Fruit fly (Drosophila melanogaster) whole organism, embryonic: Measurements from ENCODE around the gene CG1309.

Experiments
- CG1602 ChIP-seq: fragments of 200-800 bp; sonication (Bioruptor generic); optimal IDR thresholded peaks from 3 replicates; lab custom pipeline; 2016; ENCODE audit warnings: missing biosample characterization, missing genetic modification characterization
- CG17328 ChIP-seq: fragments of 200-800 bp; sonication (Bioruptor generic); IDR thresholded peaks from 2 replicates; pipeline ENCODE4 v1.3.6; 2022; ENCODE audit warnings: missing biosample characterization, missing genetic modification characterization
- CG18619 ChIP-seq: fragments of 200-800 bp; sonication (Bioruptor generic); optimal IDR thresholded peaks from 3 replicates; lab custom pipeline; 2017; ENCODE audit warnings: missing biosample characterization, mild to moderate bottlenecking, missing genetic modification characterization
- CG2120 ChIP-seq: fragments of 200-800 bp; sonication (Bioruptor generic); optimal IDR thresholded peaks from 3 replicates; lab custom pipeline; 2016; ENCODE audit warnings: missing biosample characterization, missing genetic modification characterization
- CG2129 ChIP-seq: fragments of 200-800 bp; sonication (Bioruptor generic); IDR thresholded peaks from 2 replicates; pipeline ENCODE4 v1.3.6; 2022; ENCODE audit warnings: missing biosample characterization, missing genetic modification characterization; ENCODE audit not compliant: partially characterized antibody
- CG2202 ChIP-seq: fragments of 200-800 bp; sonication (Bioruptor generic); optimal IDR thresholded peaks from 2 replicates; lab custom pipeline; 2018; ENCODE audit warnings: missing biosample characterization, mild to moderate bottlenecking, missing genetic modification characterization
- CG32767 ChIP-seq: fragments of 200-800 bp; sonication (Bioruptor generic); IDR thresholded peaks from 2 replicates; pipeline ENCODE4 v1.3.6; 2022; ENCODE audit warnings: missing biosample characterization, missing genetic modification characterization
- CG34422 ChIP-seq: fragments of 200-800 bp; sonication (Bioruptor generic); IDR thresholded peaks from 3 replicates; pipeline ENCODE4 v1.3.6; 2022; ENCODE audit warnings: missing biosample characterization, missing genetic modification characterization
- CG4730 ChIP-seq: fragments of 200-800 bp; sonication (Bioruptor generic); IDR thresholded peaks from 2 replicates; pipeline ENCODE4 v1.3.6; 2022; ENCODE audit warnings: missing biosample characterization, missing genetic modification characterization
- CG6272 ChIP-seq: fragments of 200-800 bp; sonication (Bioruptor generic); IDR thresholded peaks from 2 replicates; pipeline ENCODE4 v1.3.6; 2022; ENCODE audit warnings: missing biosample characterization, missing genetic modification characterization
- CG6683 ChIP-seq: fragments of 200-800 bp; sonication (Bioruptor generic); optimal IDR thresholded peaks from 2 replicates; lab custom pipeline; 2017; ENCODE audit warnings: missing biosample characterization, mild to moderate bottlenecking, missing genetic modification characterization, missing genetic modification reagents
- CG8478 ChIP-seq: fragments of >200 bp; optimal IDR thresholded peaks from 2 replicates; lab custom pipeline; 2018
- CG8765 ChIP-seq: fragments of 200-800 bp; sonication (Bioruptor generic); IDR thresholded peaks from 2 replicates; pipeline ENCODE4 v1.3.6; 2022; ENCODE audit warnings: missing biosample characterization, missing genetic modification characterization
- CG9727 ChIP-seq: fragments of 200-800 bp; sonication (Bioruptor generic); optimal IDR thresholded peaks from 3 replicates; lab custom pipeline; 2017; ENCODE audit warnings: missing biosample characterization, mild to moderate bottlenecking, missing genetic modification characterization
- CG9817 ChIP-seq: fragments of 200-800 bp; sonication (Bioruptor generic); optimal IDR thresholded peaks from 2 replicates; lab custom pipeline; 2018; ENCODE audit warnings: missing biosample characterization, mild to moderate bottlenecking, missing genetic modification characterization, moderate library complexity
- Camta ChIP-seq: fragments of 200-800 bp; sonication (Bioruptor generic); optimal IDR thresholded peaks from 2 replicates; lab custom pipeline; 2016; ENCODE audit warnings: missing biosample characterization, missing genetic modification characterization
- CoRest ChIP-seq: fragments of 200-800 bp; sonication (Bioruptor generic); optimal IDR thresholded peaks from 3 replicates; lab custom pipeline; 2018; ENCODE audit warnings: missing biosample characterization, mild to moderate bottlenecking, missing genetic modification characterization, moderate library complexity
- D ChIP-seq, 2 experiments: fragments of 200-800 bp in 1 of 2; fragments of >200 bp in 1 of 2; sonication (Bioruptor generic) in 1 of 2; optimal IDR thresholded peaks; 2 replicates in 1 of 2; 3 replicates in 1 of 2; lab custom pipeline; 2017; ENCODE audit warnings: mild to moderate bottlenecking in 1 of 2, missing biosample characterization in 1 of 2, missing genetic modification characterization in 1 of 2, missing genetic modification reagents in 1 of 2
- Dip3 ChIP-seq: fragments of 200-800 bp; sonication (Bioruptor generic); optimal IDR thresholded peaks from 3 replicates; lab custom pipeline; 2016; ENCODE audit warnings: missing biosample characterization, missing genetic modification characterization
- E2f1 ChIP-seq: fragments of 200-800 bp; sonication (Bioruptor generic); IDR thresholded peaks from 2 replicates; pipeline ENCODE4 v1.3.6; 2022; ENCODE audit warnings: missing biosample characterization, missing genetic modification characterization
- Eip74EF ChIP-seq, 2 experiments: fragments of 200-800 bp in 1 of 2; fragments of >200 bp in 1 of 2; sonication (Bioruptor generic) in 1 of 2; optimal IDR thresholded peaks; 2 replicates each; lab custom pipeline; 2017 to 2019; ENCODE audit warnings: missing biosample characterization in 2 of 2, missing genetic modification characterization in 2 of 2, mild to moderate bottlenecking in 1 of 2, moderate library complexity in 1 of 2
- Hey ChIP-seq: fragments of 200-800 bp; sonication (Bioruptor generic); optimal IDR thresholded peaks from 3 replicates; lab custom pipeline; 2018; ENCODE audit warnings: missing biosample characterization, mild to moderate bottlenecking, missing genetic modification characterization
- Nf-YB ChIP-seq: fragments of 200-800 bp; sonication (Bioruptor generic); optimal IDR thresholded peaks from 3 replicates; lab custom pipeline; 2019; ENCODE audit warnings: missing biosample characterization, mild to moderate bottlenecking, missing genetic modification characterization, moderate library complexity
- Pdp1 ChIP-seq, 2 experiments: fragments of 200-800 bp; sonication (Bioruptor generic); optimal IDR thresholded peaks; 3 replicates each; lab custom pipeline; 2016; ENCODE audit warnings: missing biosample characterization in 2 of 2, missing genetic modification characterization in 2 of 2, mild to moderate bottlenecking in 1 of 2, moderate library complexity in 1 of 2
- Rfx ChIP-seq: fragments of 200-800 bp; sonication (Bioruptor generic); IDR thresholded peaks from 2 replicates; pipeline ENCODE4 v1.3.6; 2022; ENCODE audit warnings: missing biosample characterization, missing genetic modification characterization
- Scr ChIP-seq: fragments of 200-800 bp; sonication (Bioruptor generic); IDR thresholded peaks from 2 replicates; pipeline ENCODE4 v1.3.6; 2022; ENCODE audit warnings: missing biosample characterization, missing genetic modification characterization; ENCODE audit not compliant: partially characterized antibody
- Side ChIP-seq: fragments of 200-800 bp; sonication (Bioruptor generic); optimal IDR thresholded peaks from 2 replicates; lab custom pipeline; 2016; ENCODE audit warnings: missing biosample characterization, missing genetic modification characterization
- Sox102F ChIP-seq: fragments of 200-800 bp; sonication (Bioruptor generic); optimal IDR thresholded peaks from 2 replicates; lab custom pipeline; 2018; ENCODE audit warnings: missing biosample characterization, mild to moderate bottlenecking, missing genetic modification characterization, moderate library complexity
- TFAM ChIP-seq: fragments of 200-800 bp; sonication (Bioruptor generic); optimal IDR thresholded peaks from 2 replicates; lab custom pipeline; 2017; ENCODE audit warnings: missing biosample characterization, missing genetic modification characterization, inconsistent platforms
- az2 ChIP-seq: fragments of 200-800 bp; sonication (Bioruptor generic); optimal IDR thresholded peaks from 3 replicates; lab custom pipeline; 2016; ENCODE audit warnings: missing biosample characterization, missing genetic modification characterization
- bcd ChIP-seq: fragments of 200-800 bp; sonication (Bioruptor generic); optimal IDR thresholded peaks from 2 replicates; lab custom pipeline; 2017; ENCODE audit warnings: missing biosample characterization, mild to moderate bottlenecking, missing genetic modification characterization
- btn ChIP-seq: fragments of 200-800 bp; sonication (Bioruptor generic); optimal IDR thresholded peaks from 2 replicates; lab custom pipeline; 2016; ENCODE audit warnings: missing biosample characterization, missing genetic modification characterization
- cato ChIP-seq: fragments of 200-800 bp; sonication (Bioruptor generic); optimal IDR thresholded peaks from 2 replicates; lab custom pipeline; 2016; ENCODE audit warnings: missing biosample characterization, missing genetic modification characterization, borderline replicate concordance
- fd102C ChIP-seq: fragments of 200-800 bp; sonication (Bioruptor generic); optimal IDR thresholded peaks from 2 replicates; lab custom pipeline; 2018; ENCODE audit warnings: missing biosample characterization, mild to moderate bottlenecking, missing genetic modification characterization, moderate library complexity
- gfzf ChIP-seq: fragments of 200-800 bp; sonication (Bioruptor generic); optimal IDR thresholded peaks from 2 replicates; lab custom pipeline; 2016; ENCODE audit warnings: missing biosample characterization, mild to moderate bottlenecking, missing genetic modification characterization, moderate library complexity
- ham ChIP-seq: fragments of 200-800 bp; sonication (Bioruptor generic); IDR thresholded peaks from 2 replicates; pipeline ENCODE4 v1.3.6; 2022; ENCODE audit warnings: missing biosample characterization, missing genetic modification characterization
- jing ChIP-seq: fragments of 200-800 bp; sonication (Bioruptor generic); optimal IDR thresholded peaks from 2 replicates; lab custom pipeline; 2018; ENCODE audit warnings: missing biosample characterization, mild to moderate bottlenecking, missing genetic modification characterization
- jumu ChIP-seq: fragments of 200-800 bp; sonication (Bioruptor generic); optimal IDR thresholded peaks from 3 replicates; lab custom pipeline; 2016; ENCODE audit warnings: missing biosample characterization, missing genetic modification characterization
- lilli ChIP-seq: fragments of 200-800 bp; sonication (Bioruptor generic); optimal IDR thresholded peaks from 3 replicates; lab custom pipeline; 2016; ENCODE audit warnings: missing biosample characterization, missing genetic modification characterization
- maf-S ChIP-seq: fragments of 200-800 bp; sonication (Bioruptor generic); optimal IDR thresholded peaks from 2 replicates; lab custom pipeline; 2016; ENCODE audit warnings: missing biosample characterization, missing genetic modification characterization
- nau ChIP-seq: fragments of 200-800 bp; sonication (Bioruptor generic); optimal IDR thresholded peaks from 3 replicates; lab custom pipeline; 2017; ENCODE audit warnings: missing biosample characterization, mild to moderate bottlenecking, missing genetic modification characterization, missing genetic modification reagents
- pfk ChIP-seq: fragments of 200-800 bp; sonication (Bioruptor generic); optimal IDR thresholded peaks from 2 replicates; lab custom pipeline; 2018; ENCODE audit warnings: missing biosample characterization, mild to moderate bottlenecking, missing genetic modification characterization, moderate library complexity
- psq ChIP-seq: fragments of 200-800 bp; sonication (Bioruptor generic); optimal IDR thresholded peaks from 2 replicates; lab custom pipeline; 2017; ENCODE audit warnings: missing biosample characterization, missing genetic modification characterization
- pzg ChIP-seq: fragments of 200-800 bp; sonication (Bioruptor generic); optimal IDR thresholded peaks from 3 replicates; lab custom pipeline; 2018; ENCODE audit warnings: missing biosample characterization, mild to moderate bottlenecking, missing genetic modification characterization, moderate library complexity
- sc ChIP-seq, 3 experiments: fragments of >200 bp in 2 of 3; fragments of 200-800 bp in 1 of 3; sonication (Bioruptor generic) in 1 of 3; optimal IDR thresholded peaks; 2 replicates in 2 of 3; 3 replicates in 1 of 3; lab custom pipeline; 2017; ENCODE audit warnings: mild to moderate bottlenecking in 1 of 3, missing biosample characterization in 1 of 3, missing genetic modification characterization in 1 of 3, missing genetic modification reagents in 1 of 3
- slbo ChIP-seq: fragments of 200-800 bp; sonication (Bioruptor generic); IDR thresholded peaks from 2 replicates; pipeline ENCODE4 v1.3.6; 2022; ENCODE audit warnings: missing biosample characterization, missing genetic modification characterization
- sug ChIP-seq: fragments of 200-800 bp; optimal IDR thresholded peaks from 2 replicates; lab custom pipeline; 2019; ENCODE audit warnings: missing biosample characterization, mild to moderate bottlenecking, missing genetic modification characterization, moderate library complexity
- vvl ChIP-seq: fragments of 200-800 bp; sonication (Bioruptor generic); IDR thresholded peaks from 2 replicates; pipeline ENCODE4 v1.3.6; 2022; ENCODE audit warnings: missing biosample characterization, missing genetic modification characterization
- wor ChIP-seq: fragments of 200-800 bp; sonication (Bioruptor generic); IDR thresholded peaks from 2 replicates; pipeline ENCODE4 v1.3.6; 2022; ENCODE audit warnings: missing biosample characterization, missing genetic modification characterization

Gene CG1309

dm6 chr3L:4259102-4259558 lies at the start of gene CG1309, which contains the start of gene CG15011 (continued):
- no peak for TF ChIP-seq jing
- peak; percentile 23 for TF ChIP-seq gfzf (GFP tag; lab: Kevin White, UChicago)
- TF ChIP-seq D (optimal IDR thresholded peaks at IDR 0.05; lab: Kevin White, UChicago), result no peak
- peak; percentile 66 for TF ChIP-seq D (GFP tag; optimal IDR thresholded peaks at IDR 0.05; lab: Kevin White, UChicago)
- peak; percentile 80 for TF ChIP-seq Side (GFP tag; lab: Kevin White, UChicago)
- peak; percentile 82 for TF ChIP-seq CG34422 (GFP tag; lab: Robert Waterston, UW)
- peak; percentile 81 for TF ChIP-seq Sox102F (GFP tag; lab: Kevin White, UChicago)
- peak in 1 of 2 experiments; percentile 53 for TF ChIP-seq Eip74EF (GFP tag; optimal IDR thresholded peaks at IDR 0.05; lab: Kevin White, UChicago)
- TF ChIP-seq Nf-YB (GFP tag; lab: Kevin White, UChicago), result peak; percentile 66
- peak; percentile 89 for TF ChIP-seq CG9817
- TF ChIP-seq CG1602 (GFP tag; lab: Kevin White, UChicago), result peak; percentile 86
- peak; percentile 17 for TF ChIP-seq TFAM
- peak; percentile 57 for TF ChIP-seq psq (GFP tag; lab: Kevin White, UChicago)
- peak; percentile 90 for TF ChIP-seq slbo
- TF ChIP-seq Pdp1 (GFP tag; optimal IDR thresholded peaks at IDR 0.05; lab: Kevin White, UChicago), result peak; percentile 82 to 88
- TF ChIP-seq CG17328 (GFP tag; lab: Robert Waterston, UW), result peak; percentile 77
- TF ChIP-seq pfk, result no peak
- peak; percentile 59 for TF ChIP-seq btn (GFP tag; lab: Kevin White, UChicago)
- TF ChIP-seq pzg (GFP tag; lab: Kevin White, UChicago), result peak; percentile 65
- peak; percentile 80 for TF ChIP-seq bcd (GFP tag; lab: Kevin White, UChicago)
- TF ChIP-seq jumu (GFP tag; lab: Kevin White, UChicago), result peak; percentile 81
- no peak for TF ChIP-seq Hey
- peak; percentile 68 for TF ChIP-seq E2f1 (GFP tag; lab: Robert Waterston, UW)
- peak; percentile 74 for TF ChIP-seq CG18619
- TF ChIP-seq wor (GFP tag; lab: Robert Waterston, UW), result peak; percentile 63
- TF ChIP-seq CG2202 (tag; lab: Kevin White, UChicago), result peak; percentile 31
- no peak for TF ChIP-seq CG2129 (GFP tag; lab: Robert Waterston, UW)
- TF ChIP-seq Camta (GFP tag; lab: Kevin White, UChicago), result peak; percentile 84
- no peak for TF ChIP-seq sc (optimal IDR thresholded peaks at IDR 0.05; lab: Kevin White, UChicago)
- peak; percentile 70 for TF ChIP-seq sc (GFP tag; optimal IDR thresholded peaks at IDR 0.05; lab: Kevin White, UChicago)
- TF ChIP-seq maf-S, result peak; percentile 87
- peak; percentile 96 for TF ChIP-seq CG32767 (GFP tag; lab: Robert Waterston, UW)
- no peak for TF ChIP-seq CG8478 (lab: Kevin White, UChicago)
- peak; percentile 80 for TF ChIP-seq Dip3 (GFP tag; lab: Kevin White, UChicago)
- peak; percentile 92 for TF ChIP-seq CoRest
- peak; percentile 81 for TF ChIP-seq az2 (GFP tag; lab: Kevin White, UChicago)
- TF ChIP-seq CG6272 (GFP tag; lab: Robert Waterston, UW), result peak; percentile 79
- TF ChIP-seq Rfx (GFP tag; lab: Robert Waterston, UW), result peak; percentile 82; the same call in 1 of the 2 replicates
- TF ChIP-seq vvl (GFP tag; lab: Robert Waterston, UW), result peak; percentile 84
- peak; percentile 43 for TF ChIP-seq CG4730 (GFP tag; lab: Robert Waterston, UW)
- TF ChIP-seq CG6683 (GFP tag; lab: Kevin White, UChicago), result peak; percentile 49
- TF ChIP-seq fd102C (GFP tag; lab: Kevin White, UChicago), result peak; percentile 68
- TF ChIP-seq CG2120 (GFP tag; lab: Kevin White, UChicago), result peak; percentile 94
- peak; percentile 84 for TF ChIP-seq CG9727 (GFP tag; lab: Kevin White, UChicago)
- 0 out of 2 replicates have a peak, but pooled peaks have one; percentile 35 for TF ChIP-seq ham (GFP tag; lab: Robert Waterston, UW)
- TF ChIP-seq lilli (GFP tag; lab: Kevin White, UChicago), result peak; percentile 94
- peak; percentile 79 for TF ChIP-seq cato
- no peak for TF ChIP-seq nau
- TF ChIP-seq CG8765 (GFP tag; lab: Robert Waterston, UW), result peak; percentile 43; the same call in 1 of the 2 replicates
- TF ChIP-seq Scr (GFP tag; lab: Robert Waterston, UW), result peak; percentile 55
- TF ChIP-seq sug (tag; lab: Kevin White, UChicago), result peak; percentile 92
